Worm (Caenorhabditis elegans) whole organism, L4 larva: ENCODE measurements around the gene pmt-2.

Source experiments
- ZK337.2 ChIP-seq: fragments of 200-800 bp; sonication (Bioruptor generic); IDR thresholded peaks from 2 replicates; pipeline ENCODE4 v1.3.6; 2022; ENCODE audit warnings: missing genetic modification reagents, missing genetic modification characterization, missing compliant biosample characterization
- ceh-32 ChIP-seq: sonication (generic microtip); optimal IDR thresholded peaks from 2 replicates; lab custom pipeline; 2016; ENCODE audit warnings: mild to moderate bottlenecking, missing genetic modification characterization, missing compliant biosample characterization; ENCODE audit not compliant: poor library complexity
- dmd-6 ChIP-seq: fragments of 200-800 bp; sonication (Bioruptor generic); IDR thresholded peaks from 2 replicates; pipeline ENCODE4 v1.3.6; 2022; ENCODE audit warnings: missing genetic modification reagents, missing genetic modification characterization, missing compliant biosample characterization
- fkh-10 ChIP-seq: fragments of 150-350 bp; optimal IDR thresholded peaks from 2 replicates; lab custom pipeline; 2014; ENCODE audit warnings: missing biosample characterization, missing genetic modification reagents, missing genetic modification characterization
- lin-15B ChIP-seq: fragments of 150-350 bp; sonication (generic microtip); optimal IDR thresholded peaks from 3 replicates; lab custom pipeline; 2014; ENCODE audit warnings: missing biosample characterization, missing genetic modification characterization
- lir-3 ChIP-seq: sonication (generic microtip); optimal IDR thresholded peaks from 2 replicates; lab custom pipeline; 2016; ENCODE audit warnings: mild to moderate bottlenecking, missing genetic modification characterization, missing compliant biosample characterization
- mep-1 ChIP-seq: fragments of 150-350 bp; sonication (generic microtip); optimal IDR thresholded peaks from 3 replicates; lab custom pipeline; 2014; ENCODE audit warnings: missing biosample characterization, missing genetic modification characterization
- nhr-237 ChIP-seq: sonication (generic microtip); optimal IDR thresholded peaks from 2 replicates; lab custom pipeline; 2017; ENCODE audit warnings: missing biosample characterization, missing genetic modification characterization
- nhr-25 ChIP-seq: sonication (generic microtip); optimal IDR thresholded peaks from 2 replicates; lab custom pipeline; 2017; ENCODE audit warnings: missing genetic modification characterization, mild to moderate bottlenecking, missing compliant biosample characterization, antibody characterized with exemption, moderate library complexity, borderline replicate concordance; ENCODE audit not compliant: insufficient read depth
- nhr-28 ChIP-seq: fragments of 150-350 bp; optimal IDR thresholded peaks from 2 replicates; lab custom pipeline; 2014; ENCODE audit warnings: missing biosample characterization, missing genetic modification characterization
- ztf-11 ChIP-seq: fragments of 150-350 bp; optimal IDR thresholded peaks from 2 replicates; lab custom pipeline; 2014; ENCODE audit warnings: missing biosample characterization, missing genetic modification characterization

DNA sequence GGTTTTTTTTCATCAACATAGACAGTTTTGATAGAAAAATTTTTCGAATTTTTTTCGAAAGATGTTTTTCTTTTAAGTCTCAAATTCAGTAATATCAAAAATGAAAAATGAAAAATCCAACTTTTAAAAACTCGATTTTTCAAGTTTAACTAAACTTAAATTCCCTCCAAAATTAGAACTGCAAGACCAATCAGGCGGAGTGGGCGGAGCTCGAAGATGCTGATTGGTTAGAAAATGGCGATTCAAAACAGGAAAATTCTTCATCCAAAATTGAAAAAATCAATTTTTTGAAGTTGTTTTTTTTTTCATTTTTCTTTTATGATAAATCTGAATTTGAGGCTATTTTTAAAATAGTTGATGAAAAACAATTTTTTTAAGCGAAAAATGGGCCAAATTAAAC is 3.7 kb upstream of the pmt-2 start:
- TF ChIP-seq mep-1 (tag; lab: Kevin White, UChicago) (no peak), dmd-6 (GFP tag; lab: Robert Waterston, UW) (no peak), nhr-28 (tag; lab: Kevin White, UChicago) (no peak), fkh-10 (GFP tag; lab: Kevin White, UChicago) (no peak), ceh-32 (tag; lab: Kevin White, UChicago) (no peak), lin-15B (no peak), nhr-237 (tag; lab: Kevin White, UChicago) (no peak), ZK337.2 (GFP tag; lab: Robert Waterston, UW) (no peak), nhr-25 (no peak), ztf-11 (tag; lab: Kevin White, UChicago) (no peak), lir-3 (tag; lab: Kevin White, UChicago) (no peak)
